Worm (Caenorhabditis elegans): ENCODE measurements around the gene ttbk-6.
A peak's percentile ranks its signal among the peaks of the same experiment; 100 is the strongest.

ttbk-6 gene

ce11 chrIII:5031375-5031836 lies 43.1 kb upstream of the ttbk-6 start (continued):
- TF ChIP-seq T07F8.4 (tag; optimal IDR thresholded peaks at IDR 0.05) (peak; percentile 69), rec-8 (tag; optimal IDR thresholded peaks at IDR 0.05) (peak; percentile 5 to 22), B0019.2 (GFP tag; conservative IDR thresholded peaks at IDR 0.05) (peak; percentile 60; the same call in 1 of the 2 replicates), F37B4.10 (GFP tag; IDR thresholded peaks at IDR 0.05) (peak; percentile 72; the same call in 1 of the 2 replicates), B0261.1 (tag; optimal IDR thresholded peaks at IDR 0.05) (peak; percentile 79), hmg-1.2 (GFP tag; IDR thresholded peaks at IDR 0.05) (peak; percentile 80), cebp-2 (GFP tag; IDR thresholded peaks at IDR 0.05) (peak; percentile 34; the same call in 1 of the 2 replicates), ztf-18 (tag; optimal IDR thresholded peaks at IDR 0.05) (peak; percentile 87), attf-3 (GFP tag; conservative IDR thresholded peaks at IDR 0.05) (peak; percentile 57), pbrm-1 (GFP tag; IDR thresholded peaks at IDR 0.05) (peak; percentile 87), Y95B8A.8 (GFP tag; IDR thresholded peaks at IDR 0.05) (0 out of 2 replicates have a peak, but pooled peaks have one; percentile 73), snpc-4 (GFP tag; optimal IDR thresholded peaks at IDR 0.05) (peak; percentile 46), snpc-4 (tag; optimal IDR thresholded peaks at IDR 0.05) (peak in 1 of 4 experiments; percentile 64)

ce11 chrIII:5036158-5036557 lies 38.3 kb upstream of the ttbk-6 start, which contains the start of gene C45G9.6:
Gene C45G9.6 (plus strand): TSS chrIII:5036458.
- TF ChIP-seq madf-3 (GFP tag; IDR thresholded peaks at IDR 0.05) = no peak
- no peak for TF ChIP-seq hrde-1 (tag; optimal IDR thresholded peaks at IDR 0.05; ENCODE audit: borderline replicate concordance)
- no peak for TF ChIP-seq egl-18 (GFP tag; IDR thresholded peaks at IDR 0.05)
- TF ChIP-seq T26A5.8 (tag; optimal IDR thresholded peaks at IDR 0.05) = no peak
- TF ChIP-seq lin-40 (tag; optimal IDR thresholded peaks at IDR 0.05) = no peak
- no peak for TF ChIP-seq F33H1.4 (GFP tag; IDR thresholded peaks at IDR 0.05)
- no peak for TF ChIP-seq F22D6.2 (tag; optimal IDR thresholded peaks at IDR 0.05)
- no peak for TF ChIP-seq sptf-2 (GFP tag; optimal IDR thresholded peaks at IDR 0.05)
- no peak for TF ChIP-seq lsl-1 (GFP tag; optimal IDR thresholded peaks at IDR 0.05)
- TF ChIP-seq Y67H2A.10 (GFP tag; conservative IDR thresholded peaks at IDR 0.05) = no peak
- no peak for TF ChIP-seq lsy-27 (tag; optimal IDR thresholded peaks at IDR 0.05; ENCODE audit: borderline replicate concordance, insufficient read depth)
- TF ChIP-seq gei-17 (GFP tag; optimal IDR thresholded peaks at IDR 0.05) = no peak
- TF ChIP-seq lir-1 (GFP tag; conservative IDR thresholded peaks at IDR 0.05) = no peak
- no peak for TF ChIP-seq snpc-4 (GFP tag; optimal IDR thresholded peaks at IDR 0.05)
- no peak for TF ChIP-seq snpc-4 (tag; optimal IDR thresholded peaks at IDR 0.05)

ce11 chrIII:5042112-5042511 lies 32.4 kb upstream of the ttbk-6 start, which contains the start of gene nlp-43:
Gene nlp-43 (plus strand): TSS chrIII:5042412.
- no peak for TF ChIP-seq snpc-1.1 (tag; optimal IDR thresholded peaks at IDR 0.05; ENCODE audit: insufficient read depth)

- no peak for TF ChIP-seq ztf-28 (GFP tag; IDR thresholded peaks at IDR 0.05)
- no peak for TF ChIP-seq nhr-120 (GFP tag; IDR thresholded peaks at IDR 0.05)
- TF ChIP-seq efl-1 (GFP tag; optimal IDR thresholded peaks at IDR 0.05) = no peak
- no peak for TF ChIP-seq egrh-3 (GFP tag; IDR thresholded peaks at IDR 0.05)
- no peak for TF ChIP-seq nhr-80 (tag; optimal IDR thresholded peaks at IDR 0.05)
- no peak for TF ChIP-seq let-526 (GFP tag; IDR thresholded peaks at IDR 0.05)
- TF ChIP-seq zfh-2 (GFP tag; conservative IDR thresholded peaks at IDR 0.05) = no peak
- TF ChIP-seq snpc-4 (GFP tag; optimal IDR thresholded peaks at IDR 0.05) = no peak
- no peak for TF ChIP-seq snpc-4 (tag; optimal IDR thresholded peaks at IDR 0.05)
- TF ChIP-seq zim-3 (tag; optimal IDR thresholded peaks at IDR 0.05) = no peak
- no peak for TF ChIP-seq ama-1 (optimal IDR thresholded peaks at IDR 0.05)
- TF ChIP-seq ama-1 (GFP tag; optimal IDR thresholded peaks at IDR 0.05) = no peak
- no peak for TF ChIP-seq lin-26 (GFP tag; IDR thresholded peaks at IDR 0.05)
- TF ChIP-seq unc-130 (GFP tag; optimal IDR thresholded peaks at IDR 0.05) = no peak
- no peak for TF ChIP-seq F10E7.11 (tag; optimal IDR thresholded peaks at IDR 0.05)
- no peak for TF ChIP-seq sptf-2 (GFP tag; optimal IDR thresholded peaks at IDR 0.05)
- TF ChIP-seq repo-1 (tag; optimal IDR thresholded peaks at IDR 0.05) = no peak
- no peak for TF ChIP-seq him-1 (tag; optimal IDR thresholded peaks at IDR 0.05)
These were observed 29.8 kb upstream of the ttbk-6 start, which contains the start of gene C45G9.14 for ce11 chrIII:5044709-5045108. Gene C45G9.14 (plus strand): TSS chrIII:5045009.
